Worm (Caenorhabditis elegans) whole organism, young adult: ENCODE data around the gene efk-1.

Experiments used
- B0019.2 ChIP-seq: fragments of 200-800 bp; sonication (Bioruptor generic); conservative IDR thresholded peaks from 2 replicates; pipeline ENCODE4 v1.3.6; 2022; ENCODE audit warnings: missing genetic modification reagents, missing genetic modification characterization, missing compliant biosample characterization
- B0035.1 ChIP-seq: sonication (generic microtip); optimal IDR thresholded peaks from 2 replicates; lab custom pipeline; 2016; ENCODE audit warnings: missing genetic modification characterization, mild to moderate bottlenecking, missing compliant biosample characterization, missing genotype, missing genetic modification reagents
- C17E4.6 ChIP-seq: fragments of 200-800 bp; sonication (Bioruptor generic); IDR thresholded peaks from 2 replicates; pipeline ENCODE4 v1.3.6; 2022; ENCODE audit warnings: missing genetic modification reagents, missing genetic modification characterization, missing compliant biosample characterization
- D2030.7 ChIP-seq: fragments of 200-800 bp; sonication (Bioruptor generic); IDR thresholded peaks from 2 replicates; pipeline ENCODE4 v1.3.6; 2022; ENCODE audit warnings: missing genetic modification reagents, missing genetic modification characterization, missing compliant biosample characterization
- F22D6.2 ChIP-seq: sonication (generic microtip); optimal IDR thresholded peaks from 2 replicates; lab custom pipeline; 2016; ENCODE audit warnings: mild to moderate bottlenecking, missing genetic modification characterization, missing compliant biosample characterization
- F49E8.2 ChIP-seq: sonication (generic microtip); optimal IDR thresholded peaks from 3 replicates; lab custom pipeline; 2017; ENCODE audit warnings: missing genetic modification characterization, mild to moderate bottlenecking, missing compliant biosample characterization, antibody characterized with exemption, moderate library complexity; ENCODE audit not compliant: insufficient read depth
- F57C9.4 ChIP-seq: sonication (generic microtip); optimal IDR thresholded peaks from 2 replicates; lab custom pipeline; 2017; ENCODE audit warnings: mild to moderate bottlenecking, missing genetic modification characterization, missing compliant biosample characterization
- T07F8.4 ChIP-seq: sonication (generic microtip); optimal IDR thresholded peaks from 2 replicates; lab custom pipeline; 2016; ENCODE audit warnings: mild to moderate bottlenecking, missing genetic modification characterization, moderate library complexity, missing compliant biosample characterization
- T26A5.8 ChIP-seq: sonication (generic microtip); optimal IDR thresholded peaks from 2 replicates; lab custom pipeline; 2016; ENCODE audit warnings: missing genetic modification characterization, missing compliant biosample characterization
- Y56A3A.18 ChIP-seq: fragments of 200-800 bp; sonication (Bioruptor generic); IDR thresholded peaks from 2 replicates; pipeline ENCODE4 v1.3.6; 2022; ENCODE audit warnings: missing genetic modification reagents, missing genetic modification characterization, missing compliant biosample characterization
- Y67H2A.10 ChIP-seq: fragments of 200-800 bp; sonication (Bioruptor generic); conservative IDR thresholded peaks from 2 replicates; pipeline ENCODE4 v1.3.6; 2022; ENCODE audit warnings: missing genetic modification reagents, missing genetic modification characterization, missing compliant biosample characterization
- ZK185.1 ChIP-seq: sonication (generic microtip); optimal IDR thresholded peaks from 2 replicates; lab custom pipeline; 2016; ENCODE audit warnings: mild to moderate bottlenecking, missing genetic modification characterization, missing compliant biosample characterization; ENCODE audit not compliant: poor library complexity, severe bottlenecking
- cebp-1 ChIP-seq, 2 experiments: fragments of 200-800 bp in 1 of 2; sonication (Bioruptor generic) in 1 of 2; sonication (generic microtip) in 1 of 2; IDR thresholded peaks in 1 of 2; optimal IDR thresholded peaks in 1 of 2; 2 replicates each; pipeline versions ENCODE4 v1.3.6 to Lab custom; 2017 to 2022; ENCODE audit warnings: missing compliant biosample characterization in 2 of 2, missing genetic modification characterization in 2 of 2, mild to moderate bottlenecking in 1 of 2, missing genetic modification reagents in 1 of 2, moderate library complexity in 1 of 2
- ceh-100 ChIP-seq: fragments of 200-800 bp; sonication (Bioruptor generic); IDR thresholded peaks from 2 replicates; pipeline ENCODE4 v1.3.6; 2022; ENCODE audit warnings: missing genetic modification reagents, missing genetic modification characterization, missing compliant biosample characterization
- ceh-40 ChIP-seq: fragments of 200-800 bp; sonication (Bioruptor generic); IDR thresholded peaks from 2 replicates; pipeline ENCODE4 v1.3.6; 2022; ENCODE audit warnings: missing genetic modification characterization, missing compliant biosample characterization
- chd-7 ChIP-seq: sonication (generic microtip); optimal IDR thresholded peaks from 2 replicates; lab custom pipeline; 2016; ENCODE audit warnings: mild to moderate bottlenecking, missing genetic modification characterization, moderate library complexity, missing compliant biosample characterization
- dox-1 ChIP-seq: fragments of 200-800 bp; sonication (Bioruptor generic); IDR thresholded peaks from 2 replicates; pipeline ENCODE4 v1.3.6; 2022; ENCODE audit warnings: missing genetic modification reagents, missing genetic modification characterization, missing compliant biosample characterization
- gei-17 ChIP-seq: fragments of 200-800 bp; sonication (Bioruptor generic); optimal IDR thresholded peaks from 2 replicates; lab custom pipeline; 2018; ENCODE audit warnings: mild to moderate bottlenecking, missing genetic modification characterization, missing compliant biosample characterization
- hlh-12 ChIP-seq: sonication (generic microtip); optimal IDR thresholded peaks from 2 replicates; lab custom pipeline; 2016; ENCODE audit warnings: missing genetic modification characterization, missing compliant biosample characterization
- hmg-1.2 ChIP-seq: fragments of 200-800 bp; sonication (Bioruptor generic); IDR thresholded peaks from 2 replicates; pipeline ENCODE4 v1.3.6; 2022; ENCODE audit warnings: missing genetic modification reagents, missing genetic modification characterization, missing compliant biosample characterization
- hmg-20 ChIP-seq: fragments of 200-800 bp; sonication (Bioruptor generic); IDR thresholded peaks from 2 replicates; pipeline ENCODE4 v1.3.6; 2022; ENCODE audit warnings: missing genetic modification reagents, missing genetic modification characterization, missing compliant biosample characterization
- hsf-1 ChIP-seq: fragments of 200-800 bp; sonication (Bioruptor generic); IDR thresholded peaks from 2 replicates; pipeline ENCODE4 v1.3.6; 2022; ENCODE audit warnings: missing genetic modification reagents, missing genetic modification characterization, missing compliant biosample characterization
- let-607 ChIP-seq, 2 experiments: fragments of 200-800 bp in 1 of 2; sonication (Bioruptor generic) in 1 of 2; sonication (generic microtip) in 1 of 2; optimal IDR thresholded peaks; 2 replicates each; lab custom pipeline; 2016 to 2018; ENCODE audit warnings: mild to moderate bottlenecking in 2 of 2, missing compliant biosample characterization in 2 of 2, missing genetic modification characterization in 2 of 2, moderate library complexity in 2 of 2, missing genotype in 1 of 2
- lin-54 ChIP-seq: fragments of 200-800 bp; sonication (Bioruptor generic); optimal IDR thresholded peaks from 2 replicates; lab custom pipeline; 2018; ENCODE audit warnings: mild to moderate bottlenecking, missing genetic modification characterization, missing compliant biosample characterization
- lsy-27 ChIP-seq: sonication (generic microtip); optimal IDR thresholded peaks from 2 replicates; lab custom pipeline; 2017; ENCODE audit warnings: missing genetic modification characterization, mild to moderate bottlenecking, missing compliant biosample characterization, antibody characterized with exemption, missing genotype, borderline replicate concordance; ENCODE audit not compliant: insufficient read depth
- madf-3 ChIP-seq: fragments of 200-800 bp; sonication (Bioruptor generic); IDR thresholded peaks from 2 replicates; pipeline ENCODE4 v1.3.6; 2022; ENCODE audit warnings: missing genetic modification reagents, missing genetic modification characterization, missing compliant biosample characterization
- mel-28 ChIP-seq: sonication (generic microtip); optimal IDR thresholded peaks from 2 replicates; lab custom pipeline; 2016; ENCODE audit warnings: borderline replicate concordance, mild to moderate bottlenecking, missing genetic modification characterization, missing compliant biosample characterization
- nhr-80 ChIP-seq: sonication (generic microtip); optimal IDR thresholded peaks from 2 replicates; lab custom pipeline; 2016; ENCODE audit warnings: missing genetic modification characterization, missing compliant biosample characterization
- pbrm-1 ChIP-seq: fragments of 200-800 bp; sonication (Bioruptor generic); IDR thresholded peaks from 2 replicates; pipeline ENCODE4 v1.3.6; 2022; ENCODE audit warnings: missing genetic modification reagents, missing genetic modification characterization, missing compliant biosample characterization
- pha-4 ChIP-seq: fragments of 150-350 bp; sonication (generic microtip); optimal IDR thresholded peaks from 2 replicates; lab custom pipeline; 2014; ENCODE audit warnings: missing biosample characterization, missing genetic modification reagents, missing genetic modification characterization
- repo-1 ChIP-seq: sonication (generic microtip); optimal IDR thresholded peaks from 2 replicates; lab custom pipeline; 2017; ENCODE audit warnings: mild to moderate bottlenecking, missing genetic modification characterization, missing compliant biosample characterization
- snpc-1.1 ChIP-seq: sonication (generic microtip); optimal IDR thresholded peaks from 2 replicates; lab custom pipeline; 2017; ENCODE audit warnings: missing genetic modification characterization, mild to moderate bottlenecking, missing compliant biosample characterization, antibody characterized with exemption, moderate library complexity, missing genotype, missing genetic modification reagents; ENCODE audit not compliant: insufficient read depth
- sptf-2 ChIP-seq: fragments of 200-800 bp; sonication (Bioruptor generic); optimal IDR thresholded peaks from 2 replicates; lab custom pipeline; 2018; ENCODE audit warnings: mild to moderate bottlenecking, missing genetic modification characterization, missing compliant biosample characterization
- tbx-9 ChIP-seq: sonication (generic microtip); optimal IDR thresholded peaks from 2 replicates; lab custom pipeline; 2016; ENCODE audit warnings: borderline replicate concordance, missing genetic modification characterization, inconsistent platforms, missing compliant biosample characterization
- tlf-1 ChIP-seq: fragments of 200-800 bp; sonication (Bioruptor generic); optimal IDR thresholded peaks from 2 replicates; lab custom pipeline; 2018; ENCODE audit warnings: mild to moderate bottlenecking, missing genetic modification characterization, missing compliant biosample characterization
- unc-130 ChIP-seq: sonication (generic microtip); optimal IDR thresholded peaks from 2 replicates; lab custom pipeline; 2016; ENCODE audit warnings: missing genetic modification reagents, missing genetic modification characterization, missing compliant biosample characterization
- unc-62 ChIP-seq: fragments of 150-350 bp; optimal IDR thresholded peaks from 2 replicates; lab custom pipeline; 2014; ENCODE audit warnings: missing biosample characterization, missing genetic modification reagents, missing genetic modification characterization
- zim-3 ChIP-seq: sonication (generic microtip); optimal IDR thresholded peaks from 2 replicates; lab custom pipeline; 2017; ENCODE audit warnings: mild to moderate bottlenecking, missing genetic modification characterization, moderate library complexity, missing compliant biosample characterization
- ztf-25 ChIP-seq: fragments of 200-800 bp; sonication (Bioruptor generic); IDR thresholded peaks from 2 replicates; pipeline ENCODE4 v1.3.6; 2022; ENCODE audit warnings: missing genetic modification reagents, missing genetic modification characterization, missing compliant biosample characterization
- ztf-6 ChIP-seq: fragments of 200-800 bp; sonication (Bioruptor generic); IDR thresholded peaks from 2 replicates; pipeline ENCODE4 v1.3.6; 2022; ENCODE audit warnings: missing genetic modification reagents, missing genetic modification characterization, missing compliant biosample characterization

Gene efk-1

ce11 chrIII:6164253-6164971 is 3.9 kb downstream of the efk-1 start, which contains the start of gene F42A10.9 (continued):
- no peak for TF ChIP-seq nhr-80
- no peak for TF ChIP-seq D2030.7 (GFP tag; lab: Robert Waterston, UW)
- TF ChIP-seq F22D6.2 (tag; lab: Kevin White, UChicago): no peak
- peak; percentile 49 for TF ChIP-seq repo-1 (tag; lab: Kevin White, UChicago)
- TF ChIP-seq sptf-2 (GFP tag; lab: Kevin White, UChicago): no peak
- peak; percentile 38; the same call in 1 of the 2 replicates for TF ChIP-seq pbrm-1
- no peak for TF ChIP-seq unc-130 (GFP tag; lab: Kevin White, UChicago)
- no peak for TF ChIP-seq hlh-12 (tag; lab: Kevin White, UChicago)
- no peak for TF ChIP-seq zim-3 (tag; lab: Kevin White, UChicago)
- no peak for TF ChIP-seq Y56A3A.18 (GFP tag; lab: Robert Waterston, UW)
- no peak for TF ChIP-seq lsy-27 (tag; lab: Kevin White, UChicago)
- TF ChIP-seq madf-3 (GFP tag; lab: Robert Waterston, UW): no peak
- TF ChIP-seq pha-4 (tag; lab: Kevin White, UChicago): no peak
- TF ChIP-seq gei-17: no peak
- no peak for TF ChIP-seq ceh-40 (GFP tag; lab: Robert Waterston, UW)
- no peak for TF ChIP-seq F57C9.4
- TF ChIP-seq cebp-1 (GFP tag; IDR thresholded peaks at IDR 0.05; lab: Robert Waterston, UW): no peak
- peak; percentile 59 for TF ChIP-seq cebp-1 (tag; optimal IDR thresholded peaks at IDR 0.05; lab: Kevin White, UChicago)

ce11 chrIII:6163381-6163780 is 5.0 kb downstream of the efk-1 start:
- TF ChIP-seq unc-62 (GFP tag; lab: Kevin White, UChicago) (peak; percentile 52), nhr-80 (peak; percentile 60), let-607 (tag; optimal IDR thresholded peaks at IDR 0.05; lab: Kevin White, UChicago) (peak; percentile 77 to 94), ceh-100 (GFP tag; lab: Robert Waterston, UW) (no peak), C17E4.6 (GFP tag; lab: Robert Waterston, UW) (no peak), B0035.1 (no peak)

- TF ChIP-seq C17E4.6 (GFP tag; lab: Robert Waterston, UW): 0 out of 2 replicates have a peak, but pooled peaks have one; percentile 41
- peak; percentile 67 for TF ChIP-seq lin-54
- peak; percentile 19; the same call in 1 of the 2 replicates for TF ChIP-seq ztf-6 (GFP tag; lab: Robert Waterston, UW)
- peak; percentile 76 for TF ChIP-seq T26A5.8 (tag; lab: Kevin White, UChicago)
- TF ChIP-seq ZK185.1 (tag; lab: Kevin White, UChicago): peak; percentile 80
- no peak; the same call in 1 of the 2 replicates for TF ChIP-seq B0019.2 (GFP tag; lab: Robert Waterston, UW)
- TF ChIP-seq F49E8.2 (tag; lab: Kevin White, UChicago): peak; percentile 60
- no peak for TF ChIP-seq ztf-25
- peak; percentile 37 for TF ChIP-seq lsy-27 (tag; lab: Kevin White, UChicago)
- peak; percentile 57 for TF ChIP-seq T07F8.4 (tag; lab: Kevin White, UChicago)
- TF ChIP-seq repo-1 (tag; lab: Kevin White, UChicago): peak; percentile 84
- TF ChIP-seq hmg-1.2 (GFP tag; lab: Robert Waterston, UW): peak; percentile 82
- TF ChIP-seq dox-1: peak; percentile 71
- no peak for TF ChIP-seq mel-28 (tag; lab: Kevin White, UChicago)
- no peak for TF ChIP-seq tbx-9
- peak; percentile 46; the same call in 1 of the 2 replicates for TF ChIP-seq hmg-20
- peak; percentile 57 for TF ChIP-seq snpc-1.1 (tag; lab: Kevin White, UChicago)
- peak; percentile 8 for TF ChIP-seq tlf-1 (GFP tag; lab: Kevin White, UChicago)
- TF ChIP-seq hsf-1 (GFP tag; lab: Robert Waterston, UW): no peak; the same call in 1 of the 2 replicates
- TF ChIP-seq Y56A3A.18 (GFP tag; lab: Robert Waterston, UW): peak; percentile 72
- TF ChIP-seq B0035.1: no peak
- peak; percentile 44 for TF ChIP-seq gei-17
- TF ChIP-seq chd-7 (tag; lab: Kevin White, UChicago): peak; percentile 84
- 0 out of 2 replicates have a peak, but pooled peaks have one; percentile 18 for TF ChIP-seq Y67H2A.10
Measured at ce11 chrIII:6158642-6159475, 9.5 kb downstream of the efk-1 start, which contains the start of gene nfm-1. nfm-1 (plus strand) TSS chrIII:6159453.
